Worm (Caenorhabditis elegans) whole organism, late embryonic: Measurements from ENCODE around the gene clh-5.

Experiments used
- ceh-18 ChIP-seq: sonication (generic microtip); optimal IDR thresholded peaks from 2 replicates; lab custom pipeline; 2016; ENCODE audit warnings: missing genetic modification characterization, missing compliant biosample characterization
- ceh-34 ChIP-seq: sonication (generic microtip); optimal IDR thresholded peaks from 2 replicates; lab custom pipeline; 2016; ENCODE audit warnings: mild to moderate bottlenecking, missing genetic modification characterization, missing compliant biosample characterization
- dve-1 ChIP-seq: sonication (generic microtip); optimal IDR thresholded peaks from 2 replicates; lab custom pipeline; 2017; ENCODE audit warnings: antibody characterized with exemption, mild to moderate bottlenecking, missing genetic modification characterization, missing compliant biosample characterization
- elt-2 ChIP-seq: sonication (generic microtip); optimal IDR thresholded peaks from 2 replicates; lab custom pipeline; 2016; ENCODE audit warnings: missing genetic modification reagents, missing genetic modification characterization, missing compliant biosample characterization
- fkh-10 ChIP-seq: fragments of 150-350 bp; optimal IDR thresholded peaks from 2 replicates; lab custom pipeline; 2014; ENCODE audit warnings: missing biosample characterization, missing genetic modification reagents, missing genetic modification characterization
- hlh-6 ChIP-seq: sonication (generic microtip); optimal IDR thresholded peaks from 2 replicates; lab custom pipeline; 2016; ENCODE audit warnings: missing genotype, missing genetic modification characterization, missing compliant biosample characterization
- madf-2 ChIP-seq: sonication (generic microtip); optimal IDR thresholded peaks from 2 replicates; lab custom pipeline; 2017; ENCODE audit warnings: missing genetic modification characterization, missing compliant biosample characterization
- nhr-11 ChIP-seq: fragments of 150-350 bp; optimal IDR thresholded peaks from 2 replicates; lab custom pipeline; 2014; ENCODE audit warnings: missing biosample characterization, missing genetic modification characterization
- pax-1 ChIP-seq: fragments of 150-350 bp; optimal IDR thresholded peaks from 2 replicates; lab custom pipeline; 2014; ENCODE audit warnings: missing biosample characterization, missing genetic modification characterization
- sox-2 ChIP-seq: fragments of 200-800 bp; sonication (Bioruptor generic); IDR thresholded peaks from 2 replicates; pipeline ENCODE4 v1.3.6; 2022; ENCODE audit warnings: missing genetic modification reagents, missing genetic modification characterization, missing compliant biosample characterization
- sox-4 ChIP-seq: sonication (generic microtip); optimal IDR thresholded peaks from 2 replicates; lab custom pipeline; 2017; ENCODE audit warnings: mild to moderate bottlenecking, missing genetic modification characterization, inconsistent platforms, missing compliant biosample characterization
- tbx-7 ChIP-seq: sonication (generic microtip); optimal IDR thresholded peaks from 2 replicates; lab custom pipeline; 2016; ENCODE audit warnings: missing genotype, missing genetic modification characterization, missing compliant biosample characterization
- unc-42 ChIP-seq: sonication (generic microtip); optimal IDR thresholded peaks from 2 replicates; lab custom pipeline; 2016; ENCODE audit warnings: missing genotype, missing genetic modification characterization, missing compliant biosample characterization

ce11 chrII:9148079-9148478, 49.7 kb upstream of the clh-5 start:
- no peak for TF ChIP-seq ceh-18
- no peak for TF ChIP-seq pax-1 (tag; lab: Kevin White, UChicago)
- no peak for TF ChIP-seq ceh-34 (tag; lab: Kevin White, UChicago)
- TF ChIP-seq sox-4 (tag; lab: Kevin White, UChicago): no peak
- no peak for TF ChIP-seq dve-1 (tag; lab: Kevin White, UChicago)
- no peak for TF ChIP-seq sox-2
- no peak for TF ChIP-seq hlh-6 (tag; lab: Kevin White, UChicago)
- no peak for TF ChIP-seq tbx-7 (tag; lab: Kevin White, UChicago)
- no peak for TF ChIP-seq elt-2
- TF ChIP-seq nhr-11: no peak
- TF ChIP-seq unc-42 (tag; lab: Kevin White, UChicago): no peak
- TF ChIP-seq fkh-10 (GFP tag; lab: Kevin White, UChicago): no peak
- no peak for TF ChIP-seq madf-2 (tag; lab: Kevin White, UChicago)
